Fruit fly (Drosophila melanogaster): ENCODE results near the gene Idgf3.

DNA sequence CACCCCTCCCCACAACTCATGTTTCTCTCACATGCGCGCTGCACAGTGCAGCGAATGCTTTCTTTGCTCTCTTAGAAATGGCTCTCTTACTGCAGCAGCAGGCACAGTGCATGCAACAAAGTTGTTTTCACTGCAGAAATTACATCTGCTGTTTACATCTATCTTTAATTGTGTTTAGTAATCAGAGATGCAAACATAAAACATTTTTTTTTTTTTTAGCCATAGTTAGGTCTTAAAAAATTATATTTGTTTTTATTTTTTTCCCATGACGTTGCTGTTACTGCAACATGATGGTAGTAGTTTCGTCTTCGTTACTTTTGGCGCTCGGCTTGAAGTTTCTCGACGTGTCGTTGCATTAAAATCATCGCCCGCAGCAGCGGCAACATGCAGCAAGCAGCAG lies 50.7 kb downstream of the Idgf3 start:
- TF ChIP-seq Myc (optimal IDR thresholded peaks at IDR 0.05) (no peak), psq (optimal IDR thresholded peaks at IDR 0.05) (no peak), insv (optimal IDR thresholded peaks at IDR 0.05) (no peak), h (optimal IDR thresholded peaks at IDR 0.05) (no peak), ttk (optimal IDR thresholded peaks at IDR 0.05) (no peak), Sin3A (optimal IDR thresholded peaks at IDR 0.05) (no peak)
